Worm (Caenorhabditis elegans): ENCODE measurements around the gene R03D7.2.

R03D7.2 gene

DNA sequence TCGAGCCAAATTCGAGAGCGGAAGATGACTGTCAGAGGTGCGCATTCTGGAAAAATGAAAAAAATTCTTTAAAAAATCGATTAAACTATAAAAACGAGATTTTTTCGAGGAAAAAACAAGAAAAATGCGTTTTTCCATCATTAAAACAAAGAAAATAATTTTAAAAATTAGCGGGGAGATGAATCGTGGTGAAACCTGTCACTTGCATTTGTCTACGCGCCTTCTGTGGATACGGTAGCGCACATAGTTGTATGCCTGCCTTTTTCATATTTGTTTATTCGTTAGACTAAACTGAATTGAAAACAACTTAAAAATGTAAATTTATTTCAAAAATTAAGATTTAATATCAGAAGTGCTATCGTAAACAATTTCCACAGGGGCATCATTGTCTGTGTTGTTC is 50.6 kb downstream of the R03D7.2 start, which contains the start of gene egg-3:
Gene egg-3, minus strand, starts transcription at position 46 of the 400 bp plus-strand sequence.
- TF ChIP-seq W03F9.2 (tag; optimal IDR thresholded peaks at IDR 0.05) = no peak
- no peak for TF ChIP-seq dao-5 (tag; optimal IDR thresholded peaks at IDR 0.05)
- TF ChIP-seq him-1 (tag; optimal IDR thresholded peaks at IDR 0.05) = no peak

Measured in whole organism, L4/young adult.